Worm (Caenorhabditis elegans) whole organism, L1 larva: Measurements from ENCODE around the gene fbxa-98.

ENCODE experiments used
- fkh-10 ChIP-seq: sonication (generic microtip); optimal IDR thresholded peaks from 2 replicates; lab custom pipeline; 2017; ENCODE audit warnings: missing biosample characterization, missing genetic modification reagents, missing genetic modification characterization
- nhr-237 ChIP-seq: fragments of 150-350 bp; optimal IDR thresholded peaks from 2 replicates; lab custom pipeline; 2014; ENCODE audit warnings: missing biosample characterization, missing genetic modification characterization
- unc-130 ChIP-seq: fragments of 150-350 bp; optimal IDR thresholded peaks from 2 replicates; lab custom pipeline; 2017; ENCODE audit warnings: missing biosample characterization, missing genetic modification characterization, inconsistent platforms
- unc-62 ChIP-seq: fragments of 150-350 bp; optimal IDR thresholded peaks from 2 replicates; lab custom pipeline; 2014; ENCODE audit warnings: missing biosample characterization, missing genetic modification reagents, missing genetic modification characterization

DNA sequence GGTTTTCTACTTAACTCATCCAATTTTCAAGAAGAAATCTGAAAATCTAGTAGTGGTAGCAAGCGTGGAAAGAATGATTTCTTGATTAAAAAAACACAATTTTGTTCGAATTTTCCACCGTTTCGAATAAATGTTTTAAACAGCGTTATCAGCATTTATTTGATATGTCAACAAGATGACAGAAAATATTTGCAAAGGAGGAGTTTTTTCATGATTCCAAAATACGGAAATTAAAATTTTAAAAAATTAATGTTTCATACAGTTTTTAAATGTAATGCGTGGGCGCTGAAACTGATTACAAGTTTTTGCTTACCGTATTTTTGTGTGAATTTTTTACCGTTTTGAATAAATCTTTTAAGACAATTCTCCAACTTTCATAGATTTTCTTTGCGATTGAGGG, 594 bp upstream of the fbxa-98 start:
- TF ChIP-seq fkh-10 (GFP tag; lab: Kevin White, UChicago) = no peak
- no peak for TF ChIP-seq unc-62 (GFP tag; lab: Kevin White, UChicago)
- no peak for TF ChIP-seq nhr-237 (tag; lab: Kevin White, UChicago)
- no peak for TF ChIP-seq unc-130
